Worm (Caenorhabditis elegans): ENCODE measurements around the gene Y52E8A.1.

- TF ChIP-seq fkh-10 (GFP tag; optimal IDR thresholded peaks at IDR 0.05) (peak; percentile 94), unc-39 (tag; optimal IDR thresholded peaks at IDR 0.05) (no peak), ceh-82 (tag; optimal IDR thresholded peaks at IDR 0.05) (peak; percentile 83)
Observed at ce11 chrII:4299227-4299703, 22.6 kb upstream of the Y52E8A.1 start, which contains the start of gene sco-1.

Data from whole organism, L3 larva.